Worm (Caenorhabditis elegans) whole organism, L4 larva: ENCODE data around the gene srd-58.

Experiments used
- R02D3.7 ChIP-seq: fragments of 150-350 bp; sonication (generic microtip); optimal IDR thresholded peaks from 3 replicates; lab custom pipeline; 2014; ENCODE audit warnings: missing biosample characterization, missing genetic modification characterization
- T20F7.1 ChIP-seq: fragments of 200-800 bp; sonication (Bioruptor generic); optimal IDR thresholded peaks from 2 replicates; lab custom pipeline; 2018; ENCODE audit warnings: mild to moderate bottlenecking, missing genetic modification characterization, missing compliant biosample characterization
- T26A8.4 ChIP-seq: fragments of 200-800 bp; sonication (Bioruptor generic); IDR thresholded peaks from 2 replicates; pipeline ENCODE4 v1.3.6; 2022; ENCODE audit warnings: missing genetic modification characterization, missing compliant biosample characterization
- ZK337.2 ChIP-seq: fragments of 200-800 bp; sonication (Bioruptor generic); IDR thresholded peaks from 2 replicates; pipeline ENCODE4 v1.3.6; 2022; ENCODE audit warnings: missing genetic modification reagents, missing genetic modification characterization, missing compliant biosample characterization
- ceh-20 ChIP-seq: fragments of 200-800 bp; sonication (Bioruptor generic); IDR thresholded peaks from 2 replicates; pipeline ENCODE4 v1.3.6; 2022; ENCODE audit warnings: missing genetic modification reagents, missing genetic modification characterization, missing compliant biosample characterization
- ceh-28 ChIP-seq: fragments of 150-350 bp; optimal IDR thresholded peaks from 2 replicates; lab custom pipeline; 2014; ENCODE audit warnings: missing biosample characterization, missing genetic modification reagents, missing genetic modification characterization
- ceh-62 ChIP-seq: sonication (generic microtip); optimal IDR thresholded peaks from 2 replicates; lab custom pipeline; 2017; ENCODE audit warnings: missing biosample characterization, missing genetic modification characterization
- daf-16 ChIP-seq, 3 experiments: sonication (generic microtip); optimal IDR thresholded peaks; 2 replicates each; lab custom pipeline; 2016 to 2017; ENCODE audit warnings: missing genetic modification characterization in 3 of 3, missing genetic modification reagents in 3 of 3, mild to moderate bottlenecking in 2 of 3, missing compliant biosample characterization in 2 of 3, missing biosample characterization in 1 of 3, moderate library complexity in 1 of 3
- daf-8 ChIP-seq: fragments of 200-800 bp; sonication (Bioruptor generic); IDR thresholded peaks from 2 replicates; pipeline ENCODE4 v1.3.6; 2022; ENCODE audit warnings: missing genetic modification characterization, missing compliant biosample characterization
- dmd-6 ChIP-seq: fragments of 200-800 bp; sonication (Bioruptor generic); IDR thresholded peaks from 2 replicates; pipeline ENCODE4 v1.3.6; 2022; ENCODE audit warnings: missing genetic modification reagents, missing genetic modification characterization, missing compliant biosample characterization
- dpl-1 ChIP-seq: fragments of 150-350 bp; optimal IDR thresholded peaks from 2 replicates; lab custom pipeline; 2014; ENCODE audit warnings: missing biosample characterization, missing genetic modification reagents, missing genetic modification characterization
- duxl-1 ChIP-seq: sonication (generic microtip); optimal IDR thresholded peaks from 2 replicates; lab custom pipeline; 2016; ENCODE audit warnings: mild to moderate bottlenecking, missing genetic modification characterization, moderate library complexity, missing compliant biosample characterization; ENCODE audit not compliant: poor library complexity
- dve-1 ChIP-seq: sonication (generic microtip); optimal IDR thresholded peaks from 2 replicates; lab custom pipeline; 2017; ENCODE audit warnings: antibody characterized with exemption, mild to moderate bottlenecking, missing genetic modification characterization, missing compliant biosample characterization; ENCODE audit not compliant: insufficient read depth
- egl-27 ChIP-seq: sonication (generic microtip); optimal IDR thresholded peaks from 3 replicates; lab custom pipeline; 2017; ENCODE audit warnings: missing biosample characterization, missing genetic modification reagents, missing genetic modification characterization
- egl-43 ChIP-seq: fragments of 200-800 bp; sonication (Bioruptor generic); IDR thresholded peaks from 2 replicates; pipeline ENCODE4 v1.3.6; 2022; ENCODE audit warnings: missing genetic modification reagents, missing genetic modification characterization, missing compliant biosample characterization
- fkh-10 ChIP-seq: fragments of 150-350 bp; optimal IDR thresholded peaks from 2 replicates; lab custom pipeline; 2014; ENCODE audit warnings: missing biosample characterization, missing genetic modification reagents, missing genetic modification characterization
- gei-8 ChIP-seq: fragments of 200-800 bp; sonication (Bioruptor generic); optimal IDR thresholded peaks from 2 replicates; lab custom pipeline; 2018; ENCODE audit warnings: mild to moderate bottlenecking, missing genetic modification characterization, missing compliant biosample characterization
- hlh-11 ChIP-seq: fragments of 200-800 bp; sonication (Bioruptor generic); optimal IDR thresholded peaks from 2 replicates; lab custom pipeline; 2018; ENCODE audit warnings: mild to moderate bottlenecking, missing genetic modification characterization, missing compliant biosample characterization
- lin-13 ChIP-seq: fragments of 150-350 bp; optimal IDR thresholded peaks from 2 replicates; lab custom pipeline; 2014; ENCODE audit warnings: missing biosample characterization, missing genetic modification reagents, missing genetic modification characterization
- lin-38 ChIP-seq: fragments of 200-800 bp; sonication (Bioruptor generic); IDR thresholded peaks from 2 replicates; pipeline ENCODE4 v1.3.6; 2022; ENCODE audit warnings: missing genetic modification reagents, missing genetic modification characterization, missing compliant biosample characterization
- lir-3 ChIP-seq: sonication (generic microtip); optimal IDR thresholded peaks from 2 replicates; lab custom pipeline; 2016; ENCODE audit warnings: mild to moderate bottlenecking, missing genetic modification characterization, missing compliant biosample characterization
- lsy-2 ChIP-seq, 2 experiments: fragments of 150-350 bp in 1 of 2; sonication (generic microtip) in 1 of 2; optimal IDR thresholded peaks; 2 replicates each; lab custom pipeline; 2014 to 2017; ENCODE audit warnings: missing biosample characterization in 2 of 2, missing genetic modification characterization in 2 of 2
- madf-9 ChIP-seq: fragments of 200-800 bp; sonication (Bioruptor generic); conservative IDR thresholded peaks from 2 replicates; pipeline ENCODE4 v1.3.6; 2022; ENCODE audit warnings: missing genetic modification reagents, missing genetic modification characterization, missing compliant biosample characterization
- mdl-1 ChIP-seq, 2 experiments: fragments of 150-350 bp in 1 of 2; sonication (generic microtip) in 1 of 2; optimal IDR thresholded peaks; 2 replicates each; lab custom pipeline; 2014 to 2017; ENCODE audit warnings: missing biosample characterization in 2 of 2, missing genetic modification characterization in 2 of 2
- mep-1 ChIP-seq: fragments of 150-350 bp; sonication (generic microtip); optimal IDR thresholded peaks from 3 replicates; lab custom pipeline; 2014; ENCODE audit warnings: missing biosample characterization, missing genetic modification characterization
- mes-2 ChIP-seq: sonication (generic microtip); optimal IDR thresholded peaks from 2 replicates; lab custom pipeline; 2016; ENCODE audit warnings: missing genotype, mild to moderate bottlenecking, missing genetic modification characterization, missing compliant biosample characterization; ENCODE audit not compliant: poor library complexity, severe bottlenecking
- mxl-3 ChIP-seq: fragments of 200-800 bp; sonication (Bioruptor generic); optimal IDR thresholded peaks from 2 replicates; lab custom pipeline; 2018; ENCODE audit warnings: mild to moderate bottlenecking, missing genetic modification characterization, missing compliant biosample characterization
- nhr-11 ChIP-seq: fragments of 150-350 bp; optimal IDR thresholded peaks from 2 replicates; lab custom pipeline; 2014; ENCODE audit warnings: missing biosample characterization, missing genetic modification characterization
- nhr-237 ChIP-seq: sonication (generic microtip); optimal IDR thresholded peaks from 2 replicates; lab custom pipeline; 2017; ENCODE audit warnings: missing biosample characterization, missing genetic modification characterization
- nhr-28 ChIP-seq: fragments of 150-350 bp; optimal IDR thresholded peaks from 2 replicates; lab custom pipeline; 2014; ENCODE audit warnings: missing biosample characterization, missing genetic modification characterization
- nhr-42 ChIP-seq: fragments of 200-800 bp; sonication (Bioruptor generic); IDR thresholded peaks from 2 replicates; pipeline ENCODE4 v1.3.6; 2022; ENCODE audit warnings: missing genetic modification characterization, missing compliant biosample characterization
- nhr-48 ChIP-seq: sonication (generic microtip); optimal IDR thresholded peaks from 2 replicates; lab custom pipeline; 2016; ENCODE audit warnings: mild to moderate bottlenecking, missing genetic modification characterization, missing compliant biosample characterization
- nhr-76 ChIP-seq: fragments of 150-350 bp; optimal IDR thresholded peaks from 2 replicates; lab custom pipeline; 2014; ENCODE audit warnings: missing biosample characterization, missing genetic modification characterization
- nhr-77 ChIP-seq: fragments of 150-350 bp; optimal IDR thresholded peaks from 2 replicates; lab custom pipeline; 2014; ENCODE audit warnings: missing biosample characterization, missing genetic modification characterization
- pha-4 ChIP-seq, 2 experiments: fragments of 150-350 bp in 1 of 2; fragments of 200-800 bp in 1 of 2; sonication (Bioruptor generic) in 1 of 2; IDR thresholded peaks in 1 of 2; optimal IDR thresholded peaks in 1 of 2; 2 replicates each; pipeline versions ENCODE4 v1.3.6 to Lab custom; 2014 to 2022; ENCODE audit warnings: missing genetic modification characterization in 2 of 2, missing genetic modification reagents in 2 of 2, missing biosample characterization in 1 of 2, missing compliant biosample characterization in 1 of 2
- sdz-12 ChIP-seq: fragments of 200-800 bp; sonication (Bioruptor generic); optimal IDR thresholded peaks from 2 replicates; lab custom pipeline; 2018; ENCODE audit warnings: mild to moderate bottlenecking, missing genetic modification characterization, missing compliant biosample characterization
- zag-1 ChIP-seq: fragments of 150-350 bp; optimal IDR thresholded peaks from 2 replicates; lab custom pipeline; 2014; ENCODE audit warnings: missing biosample characterization, missing genetic modification characterization
- zfp-3 ChIP-seq: fragments of 200-800 bp; sonication (Bioruptor generic); conservative IDR thresholded peaks from 2 replicates; pipeline ENCODE4 v1.3.6; 2022; ENCODE audit warnings: missing genetic modification reagents, missing genetic modification characterization, missing compliant biosample characterization

srd-58 gene

DNA sequence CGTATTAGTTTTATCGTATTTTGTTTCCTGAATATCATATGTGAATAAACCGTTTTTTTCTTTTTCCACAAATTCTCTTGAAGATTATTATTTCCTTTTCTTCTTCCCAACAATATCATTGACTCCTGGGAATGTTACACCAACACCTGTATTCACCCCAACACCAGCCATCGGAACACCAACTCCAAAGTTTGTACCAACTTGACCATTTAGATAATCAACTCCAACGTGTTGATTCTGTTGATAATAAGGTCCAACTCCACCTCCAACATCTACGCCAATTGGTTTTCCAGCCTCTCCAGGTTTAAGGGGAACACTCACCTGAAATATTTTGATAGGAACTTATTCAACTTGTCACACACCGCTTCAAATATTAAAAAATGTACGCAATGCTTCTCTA, 7.4 kb downstream of the srd-58 start (continued):
- TF ChIP-seq mep-1 (tag; lab: Kevin White, UChicago) (peak; percentile 29), nhr-42 (no peak), nhr-76 (tag; lab: Kevin White, UChicago) (no peak), nhr-48 (tag; lab: Kevin White, UChicago) (no peak), egl-27 (tag; lab: Kevin White, UChicago) (no peak)

DNA sequence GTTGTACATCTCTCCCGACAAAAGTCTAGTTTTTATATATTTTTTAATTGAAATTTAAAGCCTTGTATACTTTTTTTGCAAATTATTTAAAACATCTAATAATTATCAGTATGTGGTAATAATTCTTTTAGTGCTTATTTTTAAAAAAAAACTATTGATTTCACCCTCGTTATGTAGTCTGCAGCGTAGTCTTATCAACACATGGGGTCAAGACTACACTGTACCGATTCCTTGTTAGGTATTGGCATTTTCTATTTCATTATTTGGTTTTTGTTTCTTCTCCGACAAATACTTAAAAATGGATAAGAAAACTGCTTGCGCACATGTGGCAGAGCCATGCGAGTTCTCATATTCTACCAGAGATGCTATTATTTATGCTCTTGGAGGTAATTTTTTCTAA, 8.8 kb downstream of the srd-58 start, which contains the start of gene maoc-1:
Gene maoc-1, plus strand, starts transcription at position 237 of the 400 bp plus-strand sequence.
- TF ChIP-seq lir-3 (tag; lab: Kevin White, UChicago) (no peak), nhr-77 (tag; lab: Kevin White, UChicago) (peak; percentile 37), ceh-28 (tag; lab: Kevin White, UChicago) (no peak), sdz-12 (GFP tag; lab: Kevin White, UChicago) (no peak), mxl-3 (GFP tag; lab: Kevin White, UChicago) (no peak), lin-38 (no peak), mdl-1 (tag; optimal IDR thresholded peaks at IDR 0.05; lab: Kevin White, UChicago) (peak in 1 of 2 experiments; percentile 21), ceh-20 (GFP tag; lab: Robert Waterston, UW) (no peak), mes-2 (tag; lab: Kevin White, UChicago) (peak; percentile 7), dpl-1 (GFP tag; lab: Kevin White, UChicago) (no peak), nhr-28 (peak; percentile 95), gei-8 (GFP tag; lab: Kevin White, UChicago) (no peak), dve-1 (peak; percentile 24), zfp-3 (GFP tag; lab: Robert Waterston, UW) (no peak), nhr-76 (tag; lab: Kevin White, UChicago) (no peak), T20F7.1 (GFP tag; lab: Kevin White, UChicago) (no peak), egl-27 (tag; lab: Kevin White, UChicago) (no peak), T26A8.4 (GFP tag; lab: Robert Waterston, UW) (no peak), duxl-1 (tag; lab: Kevin White, UChicago) (no peak), R02D3.7 (tag; lab: Kevin White, UChicago) (no peak), madf-9 (GFP tag; lab: Robert Waterston, UW) (no peak), nhr-48 (tag; lab: Kevin White, UChicago) (no peak), lin-13 (no peak), nhr-11 (tag; lab: Kevin White, UChicago) (no peak), daf-8 (GFP tag; lab: Robert Waterston, UW) (no peak), dmd-6 (GFP tag; lab: Robert Waterston, UW) (no peak), zag-1 (tag; lab: Kevin White, UChicago) (no peak), egl-43 (GFP tag; lab: Robert Waterston, UW) (no peak), daf-16 (GFP tag; optimal IDR thresholded peaks at IDR 0.05; lab: Kevin White, UChicago) (no peak), daf-16 (tag; optimal IDR thresholded peaks at IDR 0.05; lab: Kevin White, UChicago) (peak; percentile 75), pha-4 (GFP tag; IDR thresholded peaks at IDR 0.05; lab: Robert Waterston, UW) (0 out of 2 replicates have a peak, but pooled peaks have one; percentile 40), pha-4 (tag; optimal IDR thresholded peaks at IDR 0.05; lab: Kevin White, UChicago) (no peak), lsy-2 (tag; optimal IDR thresholded peaks at IDR 0.05; lab: Kevin White, UChicago) (peak in 1 of 2 experiments; percentile 5), ceh-62 (no peak), fkh-10 (GFP tag; lab: Kevin White, UChicago) (no peak), ZK337.2 (GFP tag; lab: Robert Waterston, UW) (no peak), hlh-11 (tag; lab: Kevin White, UChicago) (peak; percentile 33), nhr-237 (no peak)
- TF ChIP-seq, all 104 proteins: peak for 9
